Worm (Caenorhabditis elegans): ENCODE data around the gene ador-1.

DNA sequence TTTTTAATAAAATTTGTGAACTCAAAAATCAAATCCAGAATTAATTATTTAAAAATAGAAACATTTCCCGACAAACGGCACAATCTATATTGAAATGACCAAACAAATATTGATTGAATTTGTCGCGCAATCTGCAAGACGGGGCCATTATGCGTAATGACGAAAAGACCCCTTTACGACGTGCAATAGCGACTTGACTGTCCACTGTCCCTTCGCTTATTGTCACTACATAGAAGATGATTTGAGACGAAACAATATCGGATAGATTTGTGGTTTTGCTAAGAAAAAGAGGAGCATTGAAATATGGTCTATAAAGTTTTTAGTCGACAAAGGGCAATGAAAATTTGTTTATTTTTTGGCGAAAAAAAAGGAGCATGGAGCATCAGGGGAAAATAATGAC, 48.3 kb upstream of the ador-1 start:
- TF ChIP-seq Y75B8A.6 (GFP tag; IDR thresholded peaks at IDR 0.05): no peak
- TF ChIP-seq unc-62 (GFP tag; optimal IDR thresholded peaks at IDR 0.05 in 1 of 2): no peak
- TF ChIP-seq unc-62 (tag; optimal IDR thresholded peaks at IDR 0.05): no peak
- TF ChIP-seq ztf-11 (tag; optimal IDR thresholded peaks at IDR 0.05): no peak
- no peak for TF ChIP-seq nhr-111 (GFP tag; optimal IDR thresholded peaks at IDR 0.05)
- no peak for TF ChIP-seq rbr-2 (tag; optimal IDR thresholded peaks at IDR 0.05)
- no peak for TF ChIP-seq ZK546.5 (tag; optimal IDR thresholded peaks at IDR 0.05)

All from whole organism, L4 larva.